Worm (Caenorhabditis elegans): ENCODE data around the gene icap-1.
A peak's percentile ranks its signal among the peaks of the same experiment; 100 is the strongest.

Gene icap-1

ce11 chrIV:13826363-13826762 lies 39.6 kb upstream of the icap-1 start (continued):
- TF ChIP-seq ceh-48 (tag; optimal IDR thresholded peaks at IDR 0.05) (no peak), unc-42 (tag; optimal IDR thresholded peaks at IDR 0.05) (no peak), gmeb-2 (tag; optimal IDR thresholded peaks at IDR 0.05) (no peak), ttx-3 (tag; optimal IDR thresholded peaks at IDR 0.05) (no peak), ztf-16 (tag; optimal IDR thresholded peaks at IDR 0.05) (no peak), rnt-1 (tag; optimal IDR thresholded peaks at IDR 0.05) (peak; percentile 19), nhr-11 (tag; optimal IDR thresholded peaks at IDR 0.05) (no peak), ref-2 (tag; optimal IDR thresholded peaks at IDR 0.05) (no peak), sdc-2 (tag; optimal IDR thresholded peaks at IDR 0.05) (no peak), unc-86 (tag; optimal IDR thresholded peaks at IDR 0.05) (no peak), elt-4 (tag; optimal IDR thresholded peaks at IDR 0.05) (no peak), pat-9 (tag; optimal IDR thresholded peaks at IDR 0.05) (no peak), lin-11 (tag; optimal IDR thresholded peaks at IDR 0.05) (no peak), C08G9.2 (tag; optimal IDR thresholded peaks at IDR 0.05) (no peak)

- no peak for TF ChIP-seq madf-2 (tag; optimal IDR thresholded peaks at IDR 0.05)
- no peak for TF ChIP-seq ahr-1 (tag; optimal IDR thresholded peaks at IDR 0.05)
These were observed 34.1 kb upstream of the icap-1 start, which contains the start of gene Y45F10D.15 for ce11 chrIV:13820862-13821261. Y45F10D.15 (minus strand) TSS chrIV:13820962.

ce11 chrIV:13807724-13808123 lies 21.0 kb upstream of the icap-1 start, which contains the start of gene Y45F10D.14:
Y45F10D.14 (minus strand) TSS chrIV:13807824.
- TF ChIP-seq zip-5 (tag; optimal IDR thresholded peaks at IDR 0.05) (no peak), ceh-24 (tag; optimal IDR thresholded peaks at IDR 0.05) (no peak), ceh-45 (GFP tag; IDR thresholded peaks at IDR 0.05) (no peak), pha-2 (tag; optimal IDR thresholded peaks at IDR 0.05) (no peak), madf-2 (tag; optimal IDR thresholded peaks at IDR 0.05) (no peak), pros-1 (tag; optimal IDR thresholded peaks at IDR 0.05) (no peak)

- no peak for TF ChIP-seq sox-4 (tag; optimal IDR thresholded peaks at IDR 0.05)
- TF ChIP-seq Y22D7AL.16 (tag; optimal IDR thresholded peaks at IDR 0.05): no peak
- no peak for TF ChIP-seq ttx-3 (tag; optimal IDR thresholded peaks at IDR 0.05)
- no peak for TF ChIP-seq ama-1 (optimal IDR thresholded peaks at IDR 0.05)
- TF ChIP-seq eyg-1 (tag; optimal IDR thresholded peaks at IDR 0.05): no peak
- no peak for TF ChIP-seq ceh-6 (GFP tag; optimal IDR thresholded peaks at IDR 0.05)
- no peak for TF ChIP-seq ceh-48 (tag; optimal IDR thresholded peaks at IDR 0.05)
- TF ChIP-seq sox-2 (GFP tag; IDR thresholded peaks at IDR 0.05): no peak
- TF ChIP-seq ceh-19 (GFP tag; optimal IDR thresholded peaks at IDR 0.05): no peak
- no peak for TF ChIP-seq pqm-1 (tag; optimal IDR thresholded peaks at IDR 0.05)
- TF ChIP-seq K09A11.1 (tag; optimal IDR thresholded peaks at IDR 0.05; ENCODE audit: insufficient read depth): no peak
- TF ChIP-seq ceh-24 (tag; optimal IDR thresholded peaks at IDR 0.05): no peak
- TF ChIP-seq syd-9 (tag; optimal IDR thresholded peaks at IDR 0.05): no peak
- TF ChIP-seq hlh-6 (tag; optimal IDR thresholded peaks at IDR 0.05): no peak
These were observed 11.2 kb upstream of the icap-1 start, which contains the start of gene Y45F10D.6 for ce11 chrIV:13797859-13798374. Y45F10D.6 (minus strand) TSS chrIV:13797909.

- TF ChIP-seq mec-3 (tag; optimal IDR thresholded peaks at IDR 0.05; ENCODE audit: borderline replicate concordance) (no peak), eyg-1 (tag; optimal IDR thresholded peaks at IDR 0.05) (no peak), unc-55 (GFP tag; optimal IDR thresholded peaks at IDR 0.05) (no peak)
These were observed 8.6 kb upstream of the icap-1 start for ce11 chrIV:13795249-13795909.

Measured in whole organism, late embryonic.